Worm (Caenorhabditis elegans): ENCODE results near the gene acer-1.

Gene acer-1

ce11 chrII:6913309-6913708, 23.1 kb upstream of the acer-1 start, which contains the start of gene cyn-10:
Gene cyn-10 (minus strand): TSS chrII:6913365.
- TF ChIP-seq nhr-43 (tag; optimal IDR thresholded peaks at IDR 0.05; ENCODE audit: poor library complexity, severe bottlenecking) (peak; percentile 94), fos-1 (tag; optimal IDR thresholded peaks at IDR 0.05) (no peak), mdl-1 (tag; optimal IDR thresholded peaks at IDR 0.05) (no peak), sea-2 (GFP tag; optimal IDR thresholded peaks at IDR 0.05) (no peak), unc-62 (GFP tag; optimal IDR thresholded peaks at IDR 0.05) (no peak), nhr-23 (tag; optimal IDR thresholded peaks at IDR 0.05) (peak; percentile 69), ztf-4 (tag; optimal IDR thresholded peaks at IDR 0.05) (no peak), fkh-2 (tag; optimal IDR thresholded peaks at IDR 0.05) (no peak), egl-27 (tag; optimal IDR thresholded peaks at IDR 0.05) (no peak), elt-3 (tag; optimal IDR thresholded peaks at IDR 0.05) (no peak), nfya-1 (tag; optimal IDR thresholded peaks at IDR 0.05; ENCODE audit: insufficient read depth) (peak; percentile 64), daf-12 (tag; optimal IDR thresholded peaks at IDR 0.05) (no peak), nhr-76 (tag; optimal IDR thresholded peaks at IDR 0.05) (no peak), fkh-10 (GFP tag; optimal IDR thresholded peaks at IDR 0.05) (no peak), mml-1 (tag; optimal IDR thresholded peaks at IDR 0.05) (no peak), ama-1 (optimal IDR thresholded peaks at IDR 0.05) (no peak), skn-1 (tag; optimal IDR thresholded peaks at IDR 0.05) (no peak), nhr-77 (tag; optimal IDR thresholded peaks at IDR 0.05) (no peak), nhr-67 (tag; optimal IDR thresholded peaks at IDR 0.05) (no peak), lin-39 (tag; optimal IDR thresholded peaks at IDR 0.05) (peak; percentile 14), pqm-1 (tag; optimal IDR thresholded peaks at IDR 0.05) (peak; percentile 18), lin-15B (tag; optimal IDR thresholded peaks at IDR 0.05) (peak; percentile 58), jun-1 (tag; optimal IDR thresholded peaks at IDR 0.05) (no peak), snpc-4 (tag; optimal IDR thresholded peaks at IDR 0.05) (peak; percentile 49), ceh-16 (tag; optimal IDR thresholded peaks at IDR 0.05) (no peak), R02D3.7 (tag; optimal IDR thresholded peaks at IDR 0.05) (no peak), ceh-28 (tag; optimal IDR thresholded peaks at IDR 0.05) (no peak), nhr-12 (tag; optimal IDR thresholded peaks at IDR 0.05) (no peak), elt-2 (tag; optimal IDR thresholded peaks at IDR 0.05) (peak; percentile 17), eor-1 (tag; optimal IDR thresholded peaks at IDR 0.05) (peak in 1 of 2 experiments; percentile 70), nhr-237 (tag; optimal IDR thresholded peaks at IDR 0.05) (no peak), pha-4 (tag; optimal IDR thresholded peaks at IDR 0.05) (peak; percentile 65), unc-39 (tag; optimal IDR thresholded peaks at IDR 0.05) (no peak), nhr-25 (tag; optimal IDR thresholded peaks at IDR 0.05) (peak; percentile 27), hmg-11 (tag; optimal IDR thresholded peaks at IDR 0.05) (no peak), tbx-2 (tag; optimal IDR thresholded peaks at IDR 0.05) (no peak), ZK546.5 (tag; optimal IDR thresholded peaks at IDR 0.05) (no peak), ceh-9 (tag; optimal IDR thresholded peaks at IDR 0.05) (no peak), nhr-28 (tag; optimal IDR thresholded peaks at IDR 0.05) (no peak), nhr-11 (tag; optimal IDR thresholded peaks at IDR 0.05) (no peak), aly-2 (tag; optimal IDR thresholded peaks at IDR 0.05) (no peak), elt-1 (tag; optimal IDR thresholded peaks at IDR 0.05) (no peak), lsy-12 (tag; optimal IDR thresholded peaks at IDR 0.05) (peak; percentile 75), egl-5 (tag; optimal IDR thresholded peaks at IDR 0.05) (no peak), ceh-82 (tag; optimal IDR thresholded peaks at IDR 0.05) (no peak), ztf-11 (tag; optimal IDR thresholded peaks at IDR 0.05) (no peak), zag-1 (tag; optimal IDR thresholded peaks at IDR 0.05) (no peak)

Data from whole organism, L3 larva.